Worm (Caenorhabditis elegans): Measurements from ENCODE around the gene srh-115.

Gene srh-115

ce11 chrV:17296443-17296842 is 40.9 kb downstream of the srh-115 start:
- TF ChIP-seq dox-1 (GFP tag; IDR thresholded peaks at IDR 0.05) = no peak
- no peak for TF ChIP-seq F55B11.4 (tag; optimal IDR thresholded peaks at IDR 0.05; ENCODE audit: borderline replicate concordance, insufficient read depth)

- TF ChIP-seq lsy-27 (tag; optimal IDR thresholded peaks at IDR 0.05; ENCODE audit: borderline replicate concordance, insufficient read depth) = no peak
- TF ChIP-seq unc-130 (GFP tag; optimal IDR thresholded peaks at IDR 0.05) = no peak
- TF ChIP-seq K11D2.4 (GFP tag; IDR thresholded peaks at IDR 0.05) = no peak
- TF ChIP-seq F49E8.2 (tag; optimal IDR thresholded peaks at IDR 0.05; ENCODE audit: insufficient read depth) = no peak
- no peak for TF ChIP-seq ztf-25 (GFP tag; IDR thresholded peaks at IDR 0.05)
- no peak for TF ChIP-seq ztf-6 (GFP tag; IDR thresholded peaks at IDR 0.05)
- TF ChIP-seq tbx-9 (tag; optimal IDR thresholded peaks at IDR 0.05; ENCODE audit: borderline replicate concordance) = no peak
- no peak for TF ChIP-seq ets-4 (GFP tag; optimal IDR thresholded peaks at IDR 0.05)
Measured at ce11 chrV:17298657-17299056, 43.1 kb downstream of the srh-115 start.

- no peak for TF ChIP-seq F33H1.4 (GFP tag; IDR thresholded peaks at IDR 0.05)
- TF ChIP-seq atf-7 (tag; optimal IDR thresholded peaks at IDR 0.05) = no peak
- no peak for TF ChIP-seq F37B4.10 (GFP tag; IDR thresholded peaks at IDR 0.05)
- no peak for TF ChIP-seq ztf-18 (tag; optimal IDR thresholded peaks at IDR 0.05)
- no peak for TF ChIP-seq F22D6.2 (tag; optimal IDR thresholded peaks at IDR 0.05)
- no peak for TF ChIP-seq dpl-1 (GFP tag; optimal IDR thresholded peaks at IDR 0.05)
- TF ChIP-seq hrde-1 (tag; optimal IDR thresholded peaks at IDR 0.05; ENCODE audit: borderline replicate concordance) = no peak
- no peak for TF ChIP-seq ztf-3 (GFP tag; optimal IDR thresholded peaks at IDR 0.05)
- no peak for TF ChIP-seq mcd-1 (GFP tag; IDR thresholded peaks at IDR 0.05)
- no peak for TF ChIP-seq nhr-27 (tag; optimal IDR thresholded peaks at IDR 0.05)
- no peak for TF ChIP-seq nhr-80 (tag; optimal IDR thresholded peaks at IDR 0.05)
- no peak for TF ChIP-seq lin-40 (tag; optimal IDR thresholded peaks at IDR 0.05)
- no peak for TF ChIP-seq fkh-3 (tag; optimal IDR thresholded peaks at IDR 0.05)
- TF ChIP-seq ceh-91 (GFP tag; IDR thresholded peaks at IDR 0.05) = no peak
- TF ChIP-seq C17E4.6 (GFP tag; IDR thresholded peaks at IDR 0.05) = no peak
- no peak for TF ChIP-seq ekl-4 (GFP tag; IDR thresholded peaks at IDR 0.05)
- TF ChIP-seq hlh-26 (GFP tag; conservative IDR thresholded peaks at IDR 0.05) = no peak
- no peak for TF ChIP-seq Y95B8A.8 (GFP tag; IDR thresholded peaks at IDR 0.05)
Measured at ce11 chrV:17301375-17301774, 45.8 kb downstream of the srh-115 start, which contains the start of gene K10G4.5. Gene K10G4.5 (minus strand): TSS chrV:17301475.

- TF ChIP-seq F23B12.7 (tag; optimal IDR thresholded peaks at IDR 0.05; ENCODE audit: insufficient read depth) = no peak
- no peak for TF ChIP-seq nfya-1 (tag; optimal IDR thresholded peaks at IDR 0.05; ENCODE audit: borderline replicate concordance, insufficient read depth)
- no peak for TF ChIP-seq unc-62 (GFP tag; optimal IDR thresholded peaks at IDR 0.05)
- TF ChIP-seq pha-4 (tag; optimal IDR thresholded peaks at IDR 0.05) = no peak
- no peak for TF ChIP-seq ama-1 (optimal IDR thresholded peaks at IDR 0.05)
- TF ChIP-seq ama-1 (GFP tag; optimal IDR thresholded peaks at IDR 0.05) = no peak
- no peak for TF ChIP-seq aptf-3 (GFP tag; IDR thresholded peaks at IDR 0.05)
Measured at ce11 chrV:17302754-17303153, 47.2 kb downstream of the srh-115 start, which contains the start of gene sri-70. Gene sri-70 (plus strand): TSS chrV:17303054.

All from whole organism, young adult.